Worm (Caenorhabditis elegans) whole organism, young adult: Measurements from ENCODE around the gene F56D6.8.

Experiments used
- F37B4.10 ChIP-seq: fragments of 200-800 bp; sonication (Bioruptor generic); IDR thresholded peaks from 2 replicates; pipeline ENCODE4 v1.3.6; 2022; ENCODE audit warnings: missing genetic modification characterization, missing compliant biosample characterization
- Y67H2A.10 ChIP-seq: fragments of 200-800 bp; sonication (Bioruptor generic); conservative IDR thresholded peaks from 2 replicates; pipeline ENCODE4 v1.3.6; 2022; ENCODE audit warnings: missing genetic modification reagents, missing genetic modification characterization, missing compliant biosample characterization
- ama-1 ChIP-seq, 3 experiments: fragments of 150-350 bp in 1 of 3; sonication (generic microtip) in 2 of 3; optimal IDR thresholded peaks; 2 replicates each; lab custom pipeline; 2014 to 2018; ENCODE audit warnings: missing biosample characterization in 2 of 3, missing genetic modification characterization in 2 of 3, missing genetic modification reagents in 2 of 3
- ceh-100 ChIP-seq: fragments of 200-800 bp; sonication (Bioruptor generic); IDR thresholded peaks from 2 replicates; pipeline ENCODE4 v1.3.6; 2022; ENCODE audit warnings: missing genetic modification reagents, missing genetic modification characterization, missing compliant biosample characterization
- die-1 ChIP-seq: sonication (generic microtip); optimal IDR thresholded peaks from 2 replicates; lab custom pipeline; 2016; ENCODE audit warnings: missing genotype, mild to moderate bottlenecking, missing genetic modification characterization, missing compliant biosample characterization
- lag-1 ChIP-seq: fragments of 200-800 bp; sonication (Bioruptor generic); IDR thresholded peaks from 2 replicates; pipeline ENCODE4 v1.3.6; 2022; ENCODE audit warnings: missing genetic modification reagents, missing genetic modification characterization, missing compliant biosample characterization
- lsl-1 ChIP-seq: fragments of 200-800 bp; sonication (Bioruptor generic); optimal IDR thresholded peaks from 2 replicates; lab custom pipeline; 2018; ENCODE audit warnings: mild to moderate bottlenecking, missing genetic modification characterization, moderate library complexity, missing compliant biosample characterization
- madf-10 ChIP-seq: sonication (generic microtip); optimal IDR thresholded peaks from 2 replicates; lab custom pipeline; 2016; ENCODE audit warnings: mild to moderate bottlenecking, missing genetic modification characterization, missing compliant biosample characterization
- nhr-120 ChIP-seq: fragments of 200-800 bp; sonication (Bioruptor generic); IDR thresholded peaks from 2 replicates; pipeline ENCODE4 v1.3.6; 2022; ENCODE audit warnings: missing genetic modification characterization, missing compliant biosample characterization
- tbx-9 ChIP-seq: sonication (generic microtip); optimal IDR thresholded peaks from 2 replicates; lab custom pipeline; 2016; ENCODE audit warnings: borderline replicate concordance, missing genetic modification characterization, inconsistent platforms, missing compliant biosample characterization
- unc-62 ChIP-seq: fragments of 150-350 bp; optimal IDR thresholded peaks from 2 replicates; lab custom pipeline; 2014; ENCODE audit warnings: missing biosample characterization, missing genetic modification reagents, missing genetic modification characterization
- xnd-1 ChIP-seq: sonication (generic microtip); optimal IDR thresholded peaks from 2 replicates; lab custom pipeline; 2016; ENCODE audit warnings: missing genotype, missing genetic modification reagents, missing genetic modification characterization, missing compliant biosample characterization

ce11 chrIV:3894004-3894480 lies at the start of gene F56D6.8:
- TF ChIP-seq tbx-9 (tag; lab: Kevin White, UChicago) (no peak), nhr-120 (GFP tag; lab: Robert Waterston, UW) (no peak), ama-1 (optimal IDR thresholded peaks at IDR 0.05; lab: Kevin White, UChicago) (no peak), ama-1 (GFP tag; optimal IDR thresholded peaks at IDR 0.05; lab: Kevin White, UChicago) (no peak), ceh-100 (GFP tag; lab: Robert Waterston, UW) (no peak), xnd-1 (tag; lab: Kevin White, UChicago) (no peak), unc-62 (GFP tag; lab: Kevin White, UChicago) (no peak), die-1 (tag; lab: Kevin White, UChicago) (no peak), Y67H2A.10 (GFP tag; lab: Robert Waterston, UW) (no peak), madf-10 (tag; lab: Kevin White, UChicago) (no peak), lsl-1 (no peak), lag-1 (GFP tag; lab: Robert Waterston, UW) (no peak), F37B4.10 (GFP tag; lab: Robert Waterston, UW) (no peak)
